Worm (Caenorhabditis elegans) whole organism, L4 larva: ENCODE data around the gene gba-2.

Experiments
- F44E2.7 ChIP-seq: fragments of 200-800 bp; sonication (Bioruptor generic); IDR thresholded peaks from 2 replicates; pipeline ENCODE4 v2.1.2; 2022; ENCODE audit warnings: missing genetic modification characterization, missing compliant biosample characterization
- Y105C5A.15 ChIP-seq: fragments of 200-800 bp; sonication (Bioruptor generic); IDR thresholded peaks from 2 replicates; pipeline ENCODE4 v1.3.6; 2022; ENCODE audit warnings: missing genetic modification characterization, missing compliant biosample characterization
- aha-1 ChIP-seq: fragments of 150-350 bp; peaks from one replicate; lab custom pipeline; 2014; ENCODE audit warnings: missing biosample characterization, missing genetic modification characterization
- dve-1 ChIP-seq: sonication (generic microtip); optimal IDR thresholded peaks from 2 replicates; lab custom pipeline; 2017; ENCODE audit warnings: antibody characterized with exemption, mild to moderate bottlenecking, missing genetic modification characterization, missing compliant biosample characterization; ENCODE audit not compliant: insufficient read depth
- lim-7 ChIP-seq: fragments of 200-800 bp; sonication (Bioruptor generic); IDR thresholded peaks from 2 replicates; pipeline ENCODE4 v1.3.6; 2022; ENCODE audit warnings: missing genetic modification characterization, missing compliant biosample characterization
- lin-29 ChIP-seq: fragments of 200-800 bp; sonication (Bioruptor generic); IDR thresholded peaks from 2 replicates; pipeline ENCODE4 v1.3.6; 2022; ENCODE audit warnings: missing genetic modification reagents, missing genetic modification characterization, missing compliant biosample characterization
- mes-2 ChIP-seq: sonication (generic microtip); optimal IDR thresholded peaks from 2 replicates; lab custom pipeline; 2016; ENCODE audit warnings: missing genotype, mild to moderate bottlenecking, missing genetic modification characterization, missing compliant biosample characterization; ENCODE audit not compliant: poor library complexity, severe bottlenecking
- nhr-6 ChIP-seq: fragments of 150-350 bp; optimal IDR thresholded peaks from 2 replicates; lab custom pipeline; 2014; ENCODE audit warnings: missing biosample characterization, missing genetic modification characterization
- unc-62 ChIP-seq, 3 experiments: fragments of 150-350 bp in 1 of 3; sonication (generic microtip); optimal IDR thresholded peaks in 2 of 3; peaks in 1 of 3; 1 replicate in 1 of 3; 2 replicates in 2 of 3; lab custom pipeline; 2014 to 2017; ENCODE audit warnings: missing biosample characterization in 3 of 3, missing genetic modification characterization in 3 of 3, missing genetic modification reagents in 3 of 3, missing genotype in 1 of 3
- zag-1 ChIP-seq: fragments of 150-350 bp; optimal IDR thresholded peaks from 2 replicates; lab custom pipeline; 2014; ENCODE audit warnings: missing biosample characterization, missing genetic modification characterization

DNA sequence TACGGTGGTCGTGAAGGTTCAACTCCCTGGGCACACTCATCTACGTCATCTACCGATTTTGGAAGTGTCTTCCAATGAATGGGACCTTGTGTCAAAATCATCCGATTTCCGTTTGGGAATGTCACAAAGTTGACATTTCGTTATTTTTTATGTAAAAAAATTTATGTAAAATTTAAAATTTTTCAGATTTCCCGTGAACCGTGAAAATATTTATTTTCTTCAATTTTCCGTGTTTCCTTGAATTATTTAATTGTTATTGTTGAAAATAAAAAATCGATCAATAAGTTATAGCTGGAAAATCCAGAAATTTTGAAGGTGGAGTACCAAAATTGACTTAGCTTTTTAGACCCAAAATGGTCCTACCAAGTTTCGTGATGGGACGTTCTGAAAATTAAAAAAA is 50.6 kb downstream of the gba-2 start, which contains the start of gene hpo-7:
- TF ChIP-seq F44E2.7 (GFP tag; lab: Robert Waterston, UW) (no peak), Y105C5A.15 (GFP tag; lab: Robert Waterston, UW) (no peak), aha-1 (no peak), lin-29 (GFP tag; lab: Robert Waterston, UW) (no peak), unc-62 (GFP tag; optimal IDR thresholded peaks at IDR 0.05 in 1 of 2; lab: Kevin White, UChicago) (no peak), unc-62 (tag; optimal IDR thresholded peaks at IDR 0.05; lab: Kevin White, UChicago) (no peak), dve-1 (tag; lab: Kevin White, UChicago) (no peak), mes-2 (tag; lab: Kevin White, UChicago) (no peak), nhr-6 (tag; lab: Kevin White, UChicago) (no peak), lim-7 (GFP tag; lab: Robert Waterston, UW) (no peak), zag-1 (tag; lab: Kevin White, UChicago) (no peak)
